Fruit fly (Drosophila melanogaster): ENCODE results near the gene ND-13B.
A peak's percentile ranks its signal among the peaks of the same experiment; 100 is the strongest.

The ND-13B gene

DNA sequence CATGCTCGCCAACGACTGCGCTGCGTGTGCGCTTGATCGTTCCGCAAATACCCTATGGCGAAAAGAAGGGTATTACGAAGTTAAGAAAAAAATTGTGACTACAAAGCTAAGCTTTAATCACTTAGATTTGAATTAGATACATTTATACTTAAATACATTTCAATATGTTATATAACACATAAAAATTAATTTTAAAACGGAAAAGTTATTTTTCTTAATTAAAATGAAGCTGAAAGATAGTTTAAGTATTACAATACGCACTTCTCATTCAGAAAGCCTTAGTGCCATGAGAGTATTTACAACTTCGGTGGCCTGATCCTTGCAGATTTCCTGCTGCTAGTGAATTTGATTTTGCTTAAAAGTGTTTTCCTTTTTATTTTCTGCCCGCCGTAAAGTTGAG, 46.8 kb upstream of the ND-13B start (continued):
- TF ChIP-seq dimm (GFP tag; IDR thresholded peaks at IDR 0.05) (no peak), Six4 (GFP tag; optimal IDR thresholded peaks at IDR 0.05) (no peak), dysf (GFP tag; IDR thresholded peaks at IDR 0.05) (peak; percentile 24; the same call in 1 of the 3 replicates), Opbp (GFP tag; IDR thresholded peaks at IDR 0.05; ENCODE audit: partially characterized antibody) (no peak), CG3163 (GFP tag; optimal IDR thresholded peaks at IDR 0.05) (no peak), Pdp1 (GFP tag; optimal IDR thresholded peaks at IDR 0.05) (peak in 1 of 2 experiments; percentile 29), CG30020 (tag; optimal IDR thresholded peaks at IDR 0.05) (no peak), Deaf1 (tag; optimal IDR thresholded peaks at IDR 0.05) (no peak), Trl (optimal IDR thresholded peaks at IDR 0.05) (no peak), Trl (GFP tag; optimal IDR thresholded peaks at IDR 0.05) (no peak), Camta (GFP tag; optimal IDR thresholded peaks at IDR 0.05) (no peak), CTCF (GFP tag; optimal IDR thresholded peaks at IDR 0.05) (no peak), CG14014 (GFP tag; IDR thresholded peaks at IDR 0.05) (no peak), tio (GFP tag; optimal IDR thresholded peaks at IDR 0.05) (no peak), ap (GFP tag; IDR thresholded peaks at IDR 0.05) (no peak), Fer2 (tag; optimal IDR thresholded peaks at IDR 0.05) (no peak), sim (GFP tag; IDR thresholded peaks at IDR 0.05) (no peak), sna (GFP tag; IDR thresholded peaks at IDR 0.05; ENCODE audit: partially characterized antibody) (no peak), CG10543 (GFP tag; optimal IDR thresholded peaks at IDR 0.05) (peak; percentile 4), wdn (GFP tag; IDR thresholded peaks at IDR 0.05) (no peak), nerfin-2 (GFP tag; IDR thresholded peaks at IDR 0.05; ENCODE audit: partially characterized antibody) (no peak), nmo (GFP tag; optimal IDR thresholded peaks at IDR 0.05) (peak; percentile 32), sima (GFP tag; optimal IDR thresholded peaks at IDR 0.05) (no peak), toy (GFP tag; IDR thresholded peaks at IDR 0.05) (no peak), Doc3 (GFP tag; IDR thresholded peaks at IDR 0.05; ENCODE audit: partially characterized antibody) (no peak), CG1529 (GFP tag; optimal IDR thresholded peaks at IDR 0.05) (no peak), CG7357 (GFP tag; IDR thresholded peaks at IDR 0.05) (no peak), CG10209 (GFP tag; optimal IDR thresholded peaks at IDR 0.05) (peak; percentile 8), Oli (tag; optimal IDR thresholded peaks at IDR 0.05) (peak; percentile 13), CG17612 (GFP tag; IDR thresholded peaks at IDR 0.05) (no peak), phol (tag; optimal IDR thresholded peaks at IDR 0.05) (no peak), CG17912 (GFP tag; optimal IDR thresholded peaks at IDR 0.05) (no peak), Hr51 (GFP tag; optimal IDR thresholded peaks at IDR 0.05) (peak in 1 of 2 experiments; percentile 44), CG12236 (GFP tag; optimal IDR thresholded peaks at IDR 0.05) (no peak), CG9437 (GFP tag; optimal IDR thresholded peaks at IDR 0.05) (no peak), ato (GFP tag; IDR thresholded peaks at IDR 0.05; ENCODE audit: partially characterized antibody) (no peak), CG5245 (GFP tag; optimal IDR thresholded peaks at IDR 0.05) (no peak), grau (tag; optimal IDR thresholded peaks at IDR 0.05) (peak; percentile 28), CG9797 (GFP tag; optimal IDR thresholded peaks at IDR 0.05) (no peak), CG8944 (GFP tag; optimal IDR thresholded peaks at IDR 0.05) (no peak), CG9727 (GFP tag; optimal IDR thresholded peaks at IDR 0.05) (peak; percentile 4), CG3838 (GFP tag; optimal IDR thresholded peaks at IDR 0.05) (no peak), CG16863 (GFP tag; optimal IDR thresholded peaks at IDR 0.05) (no peak), Sox102F (GFP tag; optimal IDR thresholded peaks at IDR 0.05) (peak; percentile 26), Mrtf (GFP tag; IDR thresholded peaks at IDR 0.05) (no peak), CG2202 (tag; optimal IDR thresholded peaks at IDR 0.05) (no peak), row (GFP tag; IDR thresholded peaks at IDR 0.05) (peak; percentile 28; the same call in 2 of the 3 replicates), YL-1 (GFP tag; optimal IDR thresholded peaks at IDR 0.05) (no peak), CG17385 (GFP tag; optimal IDR thresholded peaks at IDR 0.05) (no peak), CG18476 (GFP tag; optimal IDR thresholded peaks at IDR 0.05) (no peak), pnt (GFP tag; optimal IDR thresholded peaks at IDR 0.05) (no peak), dm (GFP tag; optimal IDR thresholded peaks at IDR 0.05) (no peak)
